Fruit fly (Drosophila melanogaster): ENCODE data around the gene Phlpp.

The Phlpp gene

dm6 chr2L:19014032-19014880 is 44.7 kb upstream of the Phlpp start (continued):
- TF ChIP-seq CG18476 (GFP tag; optimal IDR thresholded peaks at IDR 0.05) (peak; percentile 61), CG30403 (GFP tag; optimal IDR thresholded peaks at IDR 0.05) (peak; percentile 73), eve (GFP tag; optimal IDR thresholded peaks at IDR 0.05) (no peak), Stat92E (GFP tag; optimal IDR thresholded peaks at IDR 0.05) (no peak), PHDP (tag; optimal IDR thresholded peaks at IDR 0.05) (peak; percentile 81), CG3407 (GFP tag; optimal IDR thresholded peaks at IDR 0.05) (peak; percentile 17), lmd (GFP tag; IDR thresholded peaks at IDR 0.05) (peak; percentile 62), CG10366 (GFP tag; IDR thresholded peaks at IDR 0.05) (peak; percentile 46; the same call in 1 of the 2 replicates), C15 (GFP tag; IDR thresholded peaks at IDR 0.05) (no peak), jing (GFP tag; optimal IDR thresholded peaks at IDR 0.05) (peak; percentile 4), vfl (GFP tag; optimal IDR thresholded peaks at IDR 0.05) (peak; percentile 27), ttk (GFP tag; IDR thresholded peaks at IDR 0.05) (peak; percentile 60), Dek (tag; optimal IDR thresholded peaks at IDR 0.05) (peak; percentile 74), ssp (GFP tag; IDR thresholded peaks at IDR 0.05) (0 out of 2 replicates have a peak, but pooled peaks have one; percentile 11), stwl (tag; optimal IDR thresholded peaks at IDR 0.05) (no peak), Six4 (GFP tag; optimal IDR thresholded peaks at IDR 0.05) (no peak), disco-r (GFP tag; optimal IDR thresholded peaks at IDR 0.05) (no peak), CG2678 (tag; optimal IDR thresholded peaks at IDR 0.05) (peak; percentile 92), CG13296 (GFP tag; optimal IDR thresholded peaks at IDR 0.05) (peak; percentile 89), lbe (GFP tag; optimal IDR thresholded peaks at IDR 0.05) (no peak), vnd (GFP tag; IDR thresholded peaks at IDR 0.05; ENCODE audit: partially characterized antibody) (0 out of 3 replicates have a peak, but pooled peaks have one; percentile 29), CG1024 (GFP tag; IDR thresholded peaks at IDR 0.05) (no peak), Hmr (GFP tag; optimal IDR thresholded peaks at IDR 0.05) (peak; percentile 91), dysf (GFP tag; IDR thresholded peaks at IDR 0.05) (peak; percentile 79), pfk (GFP tag; optimal IDR thresholded peaks at IDR 0.05) (no peak), CG8388 (GFP tag; optimal IDR thresholded peaks at IDR 0.05) (peak; percentile 59), rib (GFP tag; IDR thresholded peaks at IDR 0.05) (no peak), CG9797 (GFP tag; optimal IDR thresholded peaks at IDR 0.05) (no peak), sd (tag; optimal IDR thresholded peaks at IDR 0.05) (no peak), CG10959 (GFP tag; IDR thresholded peaks at IDR 0.05) (no peak), CG13775 (GFP tag; optimal IDR thresholded peaks at IDR 0.05) (peak; percentile 68), Nf-YC (tag; optimal IDR thresholded peaks at IDR 0.05) (peak; percentile 76), row (GFP tag; IDR thresholded peaks at IDR 0.05) (peak; percentile 82), Dip2 (GFP tag; IDR thresholded peaks at IDR 0.05) (no peak), yki (optimal IDR thresholded peaks at IDR 0.05) (no peak), CG10431 (GFP tag; optimal IDR thresholded peaks at IDR 0.05) (peak; percentile 37), Hr51 (GFP tag; optimal IDR thresholded peaks at IDR 0.05) (peak in 1 of 2 experiments; percentile 79), tna (GFP tag; IDR thresholded peaks at IDR 0.05; ENCODE audit: partially characterized antibody) (no peak), Asciz (GFP tag; optimal IDR thresholded peaks at IDR 0.05) (peak; percentile 70), BtbVII (GFP tag; optimal IDR thresholded peaks at IDR 0.05) (peak; percentile 86), oc (tag; optimal IDR thresholded peaks at IDR 0.05) (peak; percentile 28), cato (GFP tag; optimal IDR thresholded peaks at IDR 0.05; ENCODE audit: borderline replicate concordance) (no peak), pros (GFP tag; optimal IDR thresholded peaks at IDR 0.05) (no peak), CG1792 (GFP tag; optimal IDR thresholded peaks at IDR 0.05) (no peak), gcm2 (GFP tag; optimal IDR thresholded peaks at IDR 0.05) (no peak)

Data from whole organism, embryonic.